Worm (Caenorhabditis elegans) whole organism, L3 larva: ENCODE results near the gene C25E10.16.

Experiments
- ceh-28 ChIP-seq: fragments of 150-350 bp; optimal IDR thresholded peaks from 2 replicates; lab custom pipeline; 2014; ENCODE audit warnings: missing biosample characterization, missing genetic modification reagents, missing genetic modification characterization
- ceh-82 ChIP-seq: fragments of 150-350 bp; optimal IDR thresholded peaks from 2 replicates; lab custom pipeline; 2014; ENCODE audit warnings: missing biosample characterization, missing genetic modification characterization
- egl-27 ChIP-seq: sonication (generic microtip); optimal IDR thresholded peaks from 4 replicates; lab custom pipeline; 2017; ENCODE audit warnings: missing biosample characterization, missing genetic modification reagents, missing genetic modification characterization
- fkh-10 ChIP-seq: sonication (generic microtip); optimal IDR thresholded peaks from 2 replicates; lab custom pipeline; 2017; ENCODE audit warnings: missing biosample characterization, missing genetic modification reagents, missing genetic modification characterization
- jun-1 ChIP-seq: fragments of 150-350 bp; optimal IDR thresholded peaks from 2 replicates; lab custom pipeline; 2014; ENCODE audit warnings: missing biosample characterization, missing genetic modification reagents, missing genetic modification characterization
- mdl-1 ChIP-seq: fragments of 150-350 bp; optimal IDR thresholded peaks from 2 replicates; lab custom pipeline; 2014; ENCODE audit warnings: missing biosample characterization, missing genetic modification characterization
- nhr-11 ChIP-seq: fragments of 150-350 bp; optimal IDR thresholded peaks from 2 replicates; lab custom pipeline; 2014; ENCODE audit warnings: missing biosample characterization, missing genetic modification characterization
- nhr-12 ChIP-seq: fragments of 150-350 bp; optimal IDR thresholded peaks from 2 replicates; lab custom pipeline; 2014; ENCODE audit warnings: missing biosample characterization, missing genetic modification characterization
- nhr-77 ChIP-seq: fragments of 150-350 bp; optimal IDR thresholded peaks from 2 replicates; lab custom pipeline; 2014; ENCODE audit warnings: missing biosample characterization, missing genetic modification characterization
- pha-4 ChIP-seq: fragments of 150-350 bp; optimal IDR thresholded peaks from 2 replicates; lab custom pipeline; 2014; ENCODE audit warnings: missing biosample characterization, missing genetic modification reagents, missing genetic modification characterization
- unc-62 ChIP-seq: fragments of 150-350 bp; sonication (generic microtip); optimal IDR thresholded peaks from 4 replicates; lab custom pipeline; 2014; ENCODE audit warnings: missing biosample characterization, missing genetic modification reagents, missing genetic modification characterization
- zag-1 ChIP-seq: fragments of 150-350 bp; optimal IDR thresholded peaks from 2 replicates; lab custom pipeline; 2014; ENCODE audit warnings: missing biosample characterization, missing genetic modification characterization
- ztf-11 ChIP-seq: fragments of 150-350 bp; optimal IDR thresholded peaks from 2 replicates; lab custom pipeline; 2014; ENCODE audit warnings: missing biosample characterization, missing genetic modification characterization

DNA sequence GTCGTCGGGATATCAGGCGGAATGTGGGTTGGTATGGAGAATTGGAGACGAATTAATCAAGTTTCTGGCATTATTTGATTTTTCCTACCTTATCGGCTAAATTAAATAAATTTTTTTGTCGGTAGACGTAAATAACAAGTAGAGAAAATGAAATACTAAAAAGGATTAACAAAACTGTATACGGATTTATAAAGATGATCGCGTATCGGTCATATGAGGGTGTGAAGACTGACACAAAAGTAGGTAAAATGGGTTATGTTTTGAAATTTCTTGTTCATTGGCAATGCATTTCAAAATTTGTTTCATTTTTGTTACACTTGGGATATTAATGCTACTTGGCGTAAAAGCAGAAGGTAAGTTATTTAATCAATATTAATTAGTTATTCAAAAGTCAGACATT lies at the start of gene C25E10.16, which contains the start of gene C25E10.13:
- TF ChIP-seq ztf-11 (tag; lab: Kevin White, UChicago) (no peak), pha-4 (tag; lab: Kevin White, UChicago) (no peak), mdl-1 (tag; lab: Kevin White, UChicago) (no peak), egl-27 (tag; lab: Kevin White, UChicago) (no peak), fkh-10 (GFP tag; lab: Kevin White, UChicago) (no peak), unc-62 (GFP tag; lab: Kevin White, UChicago) (no peak), ceh-28 (tag; lab: Kevin White, UChicago) (no peak), nhr-12 (tag; lab: Kevin White, UChicago) (no peak), zag-1 (no peak), nhr-11 (no peak), ceh-82 (tag; lab: Kevin White, UChicago) (no peak), jun-1 (tag; lab: Kevin White, UChicago) (no peak), nhr-77 (tag; lab: Kevin White, UChicago) (no peak)
